Worm (Caenorhabditis elegans): Measurements from ENCODE around the gene dhs-31.

DNA sequence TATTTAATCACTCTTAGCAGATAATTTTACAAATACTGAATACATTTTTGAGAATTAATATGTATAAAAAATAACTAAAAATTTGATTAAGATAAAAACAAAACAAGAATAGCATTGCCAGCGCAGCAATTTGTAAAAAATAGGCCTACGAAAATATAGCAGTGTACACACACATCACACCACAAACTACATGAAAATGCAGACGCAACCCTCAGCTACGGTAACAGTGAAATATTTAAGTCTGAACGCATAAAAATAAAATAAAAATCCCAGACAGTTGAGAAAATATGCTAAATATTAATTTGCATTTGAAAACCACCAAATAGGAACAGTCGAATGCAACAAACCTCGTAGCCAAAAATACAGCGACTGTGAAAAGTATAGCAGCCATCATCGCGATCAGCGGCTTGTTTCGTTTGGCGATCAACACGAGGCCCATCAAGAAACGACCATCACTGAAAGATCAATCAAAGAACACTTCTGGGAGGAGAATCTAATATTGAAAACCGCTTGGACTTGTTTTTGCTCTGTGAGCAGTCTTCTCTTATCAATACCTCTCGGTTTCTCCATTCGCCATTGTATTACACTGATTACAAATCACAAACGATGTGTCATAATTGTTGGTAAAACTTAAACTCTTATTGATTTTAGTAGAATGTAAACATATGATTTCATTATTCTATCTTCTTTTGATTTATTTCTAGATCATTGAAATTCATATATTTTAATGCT lies 42.0 kb downstream of the dhs-31 start, which contains the start of gene pyp-1:
- TF ChIP-seq fkh-10 (GFP tag; optimal IDR thresholded peaks at IDR 0.05), result no peak
- TF ChIP-seq egl-43 (GFP tag; IDR thresholded peaks at IDR 0.05), result no peak

All from whole organism, L4 larva.